Fruit fly (Drosophila melanogaster) whole organism, embryonic: ENCODE results near the gene CG13893.

Experiments
- C15 ChIP-seq: fragments of 200-800 bp; sonication (Bioruptor generic); IDR thresholded peaks from 3 replicates; pipeline ENCODE4 v1.3.6; 2022; ENCODE audit warnings: missing biosample characterization, missing genetic modification characterization
- CG10147 ChIP-seq: fragments of 200-800 bp; sonication (Bioruptor generic); optimal IDR thresholded peaks from 2 replicates; lab custom pipeline; 2019; ENCODE audit warnings: missing biosample characterization, mild to moderate bottlenecking, missing genetic modification characterization, moderate library complexity
- CG10654 ChIP-seq: fragments of 200-800 bp; sonication (Bioruptor generic); optimal IDR thresholded peaks from 2 replicates; lab custom pipeline; 2016; ENCODE audit warnings: missing biosample characterization, missing genetic modification characterization
- CG14014 ChIP-seq: fragments of 200-800 bp; sonication (Bioruptor generic); IDR thresholded peaks from 2 replicates; pipeline ENCODE4 v1.3.6; 2022; ENCODE audit warnings: missing biosample characterization, missing genetic modification characterization
- CG15696 ChIP-seq: fragments of 200-800 bp; sonication (Bioruptor generic); optimal IDR thresholded peaks from 2 replicates; lab custom pipeline; 2019; ENCODE audit warnings: missing biosample characterization, mild to moderate bottlenecking, missing genetic modification characterization, moderate library complexity
- CG1602 ChIP-seq: fragments of 200-800 bp; sonication (Bioruptor generic); optimal IDR thresholded peaks from 3 replicates; lab custom pipeline; 2016; ENCODE audit warnings: missing biosample characterization, missing genetic modification characterization
- CG17385 ChIP-seq: fragments of 200-800 bp; sonication (Bioruptor generic); optimal IDR thresholded peaks from 3 replicates; lab custom pipeline; 2018; ENCODE audit warnings: missing biosample characterization, mild to moderate bottlenecking, missing genetic modification characterization
- CG1832 ChIP-seq: fragments of 200-800 bp; sonication (Bioruptor generic); optimal IDR thresholded peaks from 2 replicates; lab custom pipeline; 2017; ENCODE audit warnings: missing biosample characterization, mild to moderate bottlenecking, missing genetic modification characterization, inconsistent platforms
- CG18599 ChIP-seq: fragments of 200-800 bp; sonication (Bioruptor generic); optimal IDR thresholded peaks from 3 replicates; lab custom pipeline; 2017; ENCODE audit warnings: missing biosample characterization, missing genetic modification characterization, mild to moderate bottlenecking, moderate library complexity, missing genetic modification reagents
- CG2129 ChIP-seq: fragments of 200-800 bp; sonication (Bioruptor generic); IDR thresholded peaks from 2 replicates; pipeline ENCODE4 v1.3.6; 2022; ENCODE audit warnings: missing biosample characterization, missing genetic modification characterization; ENCODE audit not compliant: partially characterized antibody
- CG2875 ChIP-seq: fragments of 200-800 bp; sonication (Bioruptor generic); optimal IDR thresholded peaks from 2 replicates; lab custom pipeline; 2017; ENCODE audit warnings: missing biosample characterization, mild to moderate bottlenecking, missing genetic modification characterization, missing genetic modification reagents
- CG30403 ChIP-seq: fragments of 200-800 bp; sonication (Bioruptor generic); optimal IDR thresholded peaks from 3 replicates; lab custom pipeline; 2016; ENCODE audit warnings: missing biosample characterization, missing genetic modification characterization
- CG33213 ChIP-seq: fragments of 200-800 bp; sonication (Bioruptor generic); optimal IDR thresholded peaks from 3 replicates; lab custom pipeline; 2016; ENCODE audit warnings: missing biosample characterization, missing genetic modification characterization
- CG43689 ChIP-seq: fragments of 200-800 bp; sonication (Bioruptor generic); IDR thresholded peaks from 2 replicates; pipeline ENCODE4 v1.3.6; 2022; ENCODE audit warnings: missing biosample characterization, missing genetic modification characterization
- CG4854 ChIP-seq: fragments of 200-800 bp; sonication (Bioruptor generic); optimal IDR thresholded peaks from 2 replicates; lab custom pipeline; 2016; ENCODE audit warnings: missing biosample characterization, missing genetic modification characterization, inconsistent platforms
- CG5953 ChIP-seq: fragments of 200-800 bp; sonication (Bioruptor generic); IDR thresholded peaks from 2 replicates; pipeline ENCODE4 v1.3.6; 2022; ENCODE audit warnings: missing biosample characterization, missing genetic modification characterization
- CG6175 ChIP-seq: fragments of 200-800 bp; sonication (Bioruptor generic); IDR thresholded peaks from 3 replicates; pipeline ENCODE4 v1.3.6; 2022; ENCODE audit warnings: missing biosample characterization, missing genetic modification characterization
- CrebB ChIP-seq: fragments of 200-800 bp; sonication (Bioruptor generic); optimal IDR thresholded peaks from 3 replicates; lab custom pipeline; 2018; ENCODE audit warnings: missing biosample characterization, mild to moderate bottlenecking, missing genetic modification characterization
- Dad ChIP-seq: fragments of 200-800 bp; sonication (Bioruptor generic); optimal IDR thresholded peaks from 3 replicates; lab custom pipeline; 2016; ENCODE audit warnings: missing biosample characterization, missing genetic modification characterization
- ERR ChIP-seq: fragments of 200-800 bp; sonication (Bioruptor generic); optimal IDR thresholded peaks from 2 replicates; lab custom pipeline; 2016; ENCODE audit warnings: missing biosample characterization, missing genetic modification characterization
- H15 ChIP-seq: fragments of 200-800 bp; sonication (Bioruptor generic); IDR thresholded peaks from 3 replicates; pipeline ENCODE4 v1.3.6; 2022; ENCODE audit warnings: missing biosample characterization, missing genetic modification characterization
- H2.0 ChIP-seq: fragments of 200-800 bp; sonication (Bioruptor generic); IDR thresholded peaks from 2 replicates; pipeline ENCODE4 v1.3.6; 2022; ENCODE audit warnings: missing biosample characterization, missing genetic modification characterization
- Hsf ChIP-seq: fragments of 200-800 bp; sonication (Bioruptor generic); optimal IDR thresholded peaks from 3 replicates; lab custom pipeline; 2016; ENCODE audit warnings: missing biosample characterization, missing genetic modification characterization
- Myb ChIP-seq: fragments of 200-800 bp; sonication (Bioruptor generic); optimal IDR thresholded peaks from 2 replicates; lab custom pipeline; 2016; ENCODE audit warnings: missing biosample characterization, missing genetic modification characterization
- Oli ChIP-seq: fragments of 200-800 bp; sonication (Bioruptor generic); optimal IDR thresholded peaks from 2 replicates; lab custom pipeline; 2018; ENCODE audit warnings: missing biosample characterization, mild to moderate bottlenecking, missing genetic modification characterization, moderate library complexity
- Sry-δ ChIP-seq: fragments of 200-800 bp; sonication (Bioruptor generic); optimal IDR thresholded peaks from 2 replicates; lab custom pipeline; 2016; ENCODE audit warnings: missing biosample characterization, missing genetic modification characterization
- Vsx1 ChIP-seq: fragments of 200-800 bp; sonication (Bioruptor generic); optimal IDR thresholded peaks from 2 replicates; lab custom pipeline; 2017; ENCODE audit warnings: missing biosample characterization, mild to moderate bottlenecking, missing genetic modification characterization, missing genetic modification reagents
- Xrp1 ChIP-seq: fragments of 200-800 bp; sonication (Bioruptor generic); IDR thresholded peaks from 2 replicates; pipeline ENCODE4 v1.3.6; 2022; ENCODE audit warnings: missing biosample characterization, missing genetic modification characterization
- ash1 ChIP-seq: fragments of 200-800 bp; sonication (Bioruptor generic); optimal IDR thresholded peaks from 2 replicates; lab custom pipeline; 2018; ENCODE audit warnings: missing biosample characterization, mild to moderate bottlenecking, missing genetic modification characterization
- bigmax ChIP-seq: fragments of 200-800 bp; sonication (Bioruptor generic); optimal IDR thresholded peaks from 2 replicates; lab custom pipeline; 2018; ENCODE audit warnings: missing biosample characterization, mild to moderate bottlenecking, missing genetic modification characterization
- bowl ChIP-seq: fragments of 200-800 bp; sonication (Bioruptor generic); IDR thresholded peaks from 2 replicates; pipeline ENCODE4 v1.3.6; 2022; ENCODE audit warnings: missing biosample characterization, missing genetic modification characterization
- cato ChIP-seq: fragments of 200-800 bp; sonication (Bioruptor generic); optimal IDR thresholded peaks from 2 replicates; lab custom pipeline; 2016; ENCODE audit warnings: missing biosample characterization, missing genetic modification characterization, borderline replicate concordance
- cg ChIP-seq: fragments of 200-800 bp; sonication (Bioruptor generic); optimal IDR thresholded peaks from 3 replicates; lab custom pipeline; 2019; ENCODE audit warnings: missing biosample characterization, mild to moderate bottlenecking, missing genetic modification characterization, moderate library complexity
- crp ChIP-seq, 2 experiments: fragments of 200-800 bp; sonication (Bioruptor generic); optimal IDR thresholded peaks; 2 replicates in 1 of 2; 3 replicates in 1 of 2; lab custom pipeline; 2017; ENCODE audit warnings: missing biosample characterization in 2 of 2, missing genetic modification characterization in 2 of 2, mild to moderate bottlenecking in 1 of 2, moderate library complexity in 1 of 2
- exex ChIP-seq: fragments of 200-800 bp; sonication (Bioruptor generic); optimal IDR thresholded peaks from 4 replicates; lab custom pipeline; 2018; ENCODE audit warnings: missing biosample characterization, mild to moderate bottlenecking, missing genetic modification characterization, moderate library complexity
- gfzf ChIP-seq: fragments of 200-800 bp; sonication (Bioruptor generic); optimal IDR thresholded peaks from 2 replicates; lab custom pipeline; 2016; ENCODE audit warnings: missing biosample characterization, mild to moderate bottlenecking, missing genetic modification characterization, moderate library complexity
- h ChIP-seq: fragments of >200 bp; optimal IDR thresholded peaks from 2 replicates; lab custom pipeline; 2017
- jigr1 ChIP-seq: fragments of 200-800 bp; sonication (Bioruptor generic); IDR thresholded peaks from 3 replicates; pipeline ENCODE4 v1.3.6; 2022; ENCODE audit warnings: missing biosample characterization, missing genetic modification characterization
- lilli ChIP-seq: fragments of 200-800 bp; sonication (Bioruptor generic); optimal IDR thresholded peaks from 3 replicates; lab custom pipeline; 2016; ENCODE audit warnings: missing biosample characterization, missing genetic modification characterization
- mirr ChIP-seq: fragments of 200-800 bp; sonication (Bioruptor generic); optimal IDR thresholded peaks from 3 replicates; lab custom pipeline; 2018; ENCODE audit warnings: missing biosample characterization, mild to moderate bottlenecking, missing genetic modification characterization
- phol ChIP-seq: fragments of 200-800 bp; sonication (Bioruptor generic); optimal IDR thresholded peaks from 3 replicates; lab custom pipeline; 2018; ENCODE audit warnings: missing biosample characterization, mild to moderate bottlenecking, missing genetic modification characterization, moderate library complexity
- prd ChIP-seq, 3 experiments: fragments of >200 bp in 2 of 3; fragments of 200-800 bp in 1 of 3; sonication (Bioruptor generic) in 1 of 3; optimal IDR thresholded peaks in 2 of 3; IDR thresholded peaks in 1 of 3; 2 replicates in 2 of 3; 3 replicates in 1 of 3; pipeline versions ENCODE4 v1.3.6 to Lab custom; 2017 to 2022; ENCODE audit warnings: missing biosample characterization in 1 of 3, missing genetic modification characterization in 1 of 3
- ranshi ChIP-seq: fragments of 200-800 bp; sonication (Bioruptor generic); IDR thresholded peaks from 2 replicates; pipeline ENCODE4 v1.3.6; 2022; ENCODE audit warnings: missing biosample characterization, missing genetic modification characterization
- sens-2 ChIP-seq: fragments of 200-800 bp; sonication (Bioruptor generic); IDR thresholded peaks from 2 replicates; pipeline ENCODE4 v1.3.6; 2022; ENCODE audit warnings: missing biosample characterization, missing genetic modification characterization
- tap ChIP-seq: fragments of 200-800 bp; optimal IDR thresholded peaks from 3 replicates; lab custom pipeline; 2019; ENCODE audit warnings: missing biosample characterization, mild to moderate bottlenecking, missing genetic modification characterization, moderate library complexity
- tup ChIP-seq: fragments of 200-800 bp; sonication (Bioruptor generic); optimal IDR thresholded peaks from 2 replicates; lab custom pipeline; 2016; ENCODE audit warnings: missing biosample characterization, mild to moderate bottlenecking, missing genetic modification characterization, moderate library complexity
- zfh1 ChIP-seq: fragments of 200-800 bp; sonication (Bioruptor generic); IDR thresholded peaks from 3 replicates; pipeline ENCODE4 v1.3.6; 2022; ENCODE audit warnings: missing biosample characterization, missing genetic modification characterization

CG13893 gene

DNA sequence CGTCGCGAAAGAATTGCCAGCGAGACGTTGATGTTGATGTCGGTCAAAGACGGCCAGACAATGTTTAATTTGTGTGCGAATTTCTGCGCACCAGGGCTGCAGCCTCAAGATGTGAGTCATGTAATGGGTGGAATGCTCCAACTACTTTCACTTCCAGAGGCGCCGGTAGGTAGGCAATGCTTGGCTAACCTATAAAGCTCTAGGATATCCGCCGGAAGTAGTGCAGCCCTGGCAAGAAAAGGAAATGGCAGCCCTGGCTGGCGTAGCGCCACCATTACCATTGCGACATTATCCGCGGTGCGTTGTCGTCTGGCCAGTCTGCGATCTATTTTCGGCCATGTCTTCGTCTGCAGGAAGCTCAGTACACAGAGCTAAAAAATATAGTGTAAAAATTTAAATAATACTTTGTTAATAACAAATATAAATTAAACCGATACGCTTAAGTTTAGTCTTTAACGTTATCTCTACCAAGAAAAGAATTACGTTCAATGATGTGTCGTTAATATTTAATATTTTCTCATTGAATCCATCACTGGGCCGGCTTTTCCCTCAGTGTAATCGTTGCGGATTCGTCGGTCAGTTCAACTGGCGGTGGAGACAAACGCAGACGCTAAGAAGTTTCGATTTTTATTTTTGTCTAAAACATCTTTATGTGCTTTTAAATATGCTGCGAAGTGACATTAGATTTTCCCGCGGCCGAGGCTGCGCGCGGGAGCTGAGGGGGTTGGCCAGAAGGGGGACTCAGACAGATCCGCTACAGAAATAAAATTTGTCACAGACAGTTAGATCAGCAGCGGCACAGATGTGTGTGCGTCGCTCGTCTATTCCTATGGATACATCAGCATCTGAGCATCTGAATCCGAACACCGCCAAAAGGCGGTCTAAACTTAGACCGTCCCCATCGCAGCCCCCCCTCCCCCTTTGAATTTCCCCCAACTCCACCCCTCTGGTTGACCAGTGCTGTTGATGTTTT, 8.1 kb upstream of the CG13893 start (continued):
- no peak for TF ChIP-seq ash1 (GFP tag; lab: Kevin White, UChicago)
- no peak for TF ChIP-seq CG1832 (GFP tag; lab: Kevin White, UChicago)
- TF ChIP-seq ranshi, result peak; percentile 59
- TF ChIP-seq exex, result peak; percentile 17
- 0 out of 3 replicates have a peak, but pooled peaks have one; percentile 28 for TF ChIP-seq C15 (GFP tag; lab: Robert Waterston, UW)
- TF ChIP-seq CG2875, result peak; percentile 63
- TF ChIP-seq CG30403 (GFP tag; lab: Kevin White, UChicago), result peak; percentile 61
- peak; percentile 70 for TF ChIP-seq lilli
- TF ChIP-seq prd (optimal IDR thresholded peaks at IDR 0.05; lab: Kevin White, UChicago), result no peak
- TF ChIP-seq prd (GFP tag; IDR thresholded peaks at IDR 0.05; lab: Robert Waterston, UW), result peak; percentile 75
- peak; percentile 51; the same call in 1 of the 2 replicates for TF ChIP-seq Xrp1 (GFP tag; lab: Robert Waterston, UW)
- TF ChIP-seq CG10147 (GFP tag; lab: Kevin White, UChicago), result peak; percentile 54
- peak; percentile 41 for TF ChIP-seq CG33213 (GFP tag; lab: Kevin White, UChicago)
- TF ChIP-seq phol (tag; lab: Kevin White, UChicago), result peak; percentile 64
- TF ChIP-seq zfh1, result peak; percentile 78
- TF ChIP-seq h (lab: Kevin White, UChicago), result no peak
- TF ChIP-seq Dad (GFP tag; lab: Kevin White, UChicago), result peak; percentile 47
- TF ChIP-seq CG1602, result no peak
- peak; percentile 32 for TF ChIP-seq CG15696
- TF ChIP-seq Hsf (GFP tag; lab: Kevin White, UChicago), result peak; percentile 57
- TF ChIP-seq CG43689, result 0 out of 2 replicates have a peak, but pooled peaks have one; percentile 32
- TF ChIP-seq Oli (tag; lab: Kevin White, UChicago), result peak; percentile 71
- peak; percentile 11 for TF ChIP-seq ERR (GFP tag; lab: Kevin White, UChicago)
- peak; percentile 48 for TF ChIP-seq CG10654 (GFP tag; lab: Kevin White, UChicago)
- TF ChIP-seq CrebB (tag; lab: Kevin White, UChicago), result peak; percentile 60
- no peak for TF ChIP-seq jigr1 (GFP tag; lab: Robert Waterston, UW)
- peak; percentile 47; the same call in 1 of the 2 replicates for TF ChIP-seq sens-2 (GFP tag; lab: Robert Waterston, UW)
- TF ChIP-seq cato, result peak; percentile 3
- TF ChIP-seq CG6175 (GFP tag; lab: Robert Waterston, UW), result peak; percentile 76; the same call in 2 of the 3 replicates
- no peak for TF ChIP-seq cg
- TF ChIP-seq tup (GFP tag; lab: Kevin White, UChicago), result peak; percentile 30
- peak; percentile 38 for TF ChIP-seq Myb (GFP tag; lab: Kevin White, UChicago)
- peak; percentile 64 for TF ChIP-seq Vsx1 (GFP tag; lab: Kevin White, UChicago)
- TF ChIP-seq Sry-δ (GFP tag; lab: Kevin White, UChicago), result peak; percentile 9
- TF ChIP-seq bigmax (GFP tag; lab: Kevin White, UChicago), result no peak
- peak; percentile 72 for TF ChIP-seq CG5953
- no peak for TF ChIP-seq gfzf (GFP tag; lab: Kevin White, UChicago)
- peak; percentile 55; the same call in 1 of the 2 replicates for TF ChIP-seq H2.0 (GFP tag; lab: Robert Waterston, UW)
- peak; percentile 22 for TF ChIP-seq CG4854 (GFP tag; lab: Kevin White, UChicago)
- TF ChIP-seq tap (tag; lab: Kevin White, UChicago), result peak; percentile 47
- TF ChIP-seq H15, result peak; percentile 61; the same call in 2 of the 3 replicates
- peak; percentile 72 for TF ChIP-seq CG17385 (GFP tag; lab: Kevin White, UChicago)
- peak; percentile 77 for TF ChIP-seq CG18599 (GFP tag; lab: Kevin White, UChicago)
- peak; percentile 83 for TF ChIP-seq mirr (GFP tag; lab: Kevin White, UChicago)
- peak; percentile 31; the same call in 1 of the 2 replicates for TF ChIP-seq bowl (GFP tag; lab: Robert Waterston, UW)
- peak; percentile 80 for TF ChIP-seq CG14014
- TF ChIP-seq CG2129 (GFP tag; lab: Robert Waterston, UW), result no peak
- peak in 1 of 2 experiments; percentile 24 for TF ChIP-seq crp (GFP tag; optimal IDR thresholded peaks at IDR 0.05; lab: Kevin White, UChicago)
